Worm (Caenorhabditis elegans): ENCODE measurements around the gene F52E4.5.
A peak's percentile ranks its signal among the peaks of the same experiment; 100 is the strongest.

Gene F52E4.5

DNA sequence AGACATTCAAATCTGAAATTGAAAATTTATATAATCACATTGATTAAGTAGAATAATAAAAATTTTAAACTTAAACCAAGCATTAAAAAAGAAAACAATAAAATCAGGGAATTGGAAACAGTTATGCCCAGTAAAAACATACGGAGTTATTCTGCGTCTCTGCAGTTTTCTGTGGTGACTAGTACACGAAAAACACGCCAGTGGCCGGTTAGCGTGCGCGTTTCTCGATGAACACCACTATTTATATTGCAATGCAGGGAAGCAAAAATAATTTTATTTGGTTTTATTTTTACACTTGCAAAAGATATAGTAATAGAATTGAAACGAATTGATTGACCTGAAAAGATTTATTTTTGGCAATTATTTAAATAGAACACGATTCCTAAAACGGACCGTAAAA, 12.7 kb upstream of the F52E4.5 start, which contains the start of gene sec-3 (continued):
- TF ChIP-seq nhr-12 (tag; optimal IDR thresholded peaks at IDR 0.05) (no peak), hlh-4 (tag; optimal IDR thresholded peaks at IDR 0.05) (no peak), snu-23 (GFP tag; optimal IDR thresholded peaks at IDR 0.05) (peak; percentile 95)

- peak; percentile 83 for TF ChIP-seq blmp-1 (tag; optimal IDR thresholded peaks at IDR 0.05)
- no peak for TF ChIP-seq efl-1 (optimal IDR thresholded peaks at IDR 0.05)
- TF ChIP-seq efl-1 (GFP tag; optimal IDR thresholded peaks at IDR 0.05 in 1 of 2) = peak in 1 of 2 experiments; percentile 10
- no peak for TF ChIP-seq grh-1 (GFP tag; IDR thresholded peaks at IDR 0.05)
- no peak for TF ChIP-seq mef-2 (tag; optimal IDR thresholded peaks at IDR 0.05)
Observed at ce11 chrX:3094304-3094703, 7.2 kb upstream of the F52E4.5 start, which contains the start of gene wrt-2. Gene wrt-2, minus strand, starts transcription at chrX:3094349.

DNA sequence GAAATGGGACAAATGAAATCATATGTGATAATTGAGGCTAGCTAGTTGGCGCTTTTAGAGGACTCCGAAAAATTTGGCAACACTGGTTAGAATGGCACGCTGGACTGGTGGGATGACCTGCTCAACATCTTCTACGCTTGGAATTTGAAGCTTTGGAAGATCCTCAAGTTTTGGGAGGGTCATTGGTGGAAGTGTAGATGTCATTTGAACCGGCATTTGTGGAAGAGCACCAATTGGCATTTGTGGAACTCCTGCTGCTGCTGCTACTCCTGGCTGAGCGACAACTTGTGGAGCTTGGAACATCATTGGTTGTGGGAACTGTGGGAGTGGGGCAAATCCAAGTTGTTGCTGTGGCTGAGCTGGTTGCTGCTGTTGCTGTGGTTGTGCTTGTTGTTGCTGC, 5.3 kb upstream of the F52E4.5 start:
- TF ChIP-seq ztf-11 (tag; optimal IDR thresholded peaks at IDR 0.05) (no peak), elt-3 (tag; optimal IDR thresholded peaks at IDR 0.05) (no peak), nhr-90 (tag; optimal IDR thresholded peaks at IDR 0.05; ENCODE audit: poor library complexity) (peak; percentile 23), nhr-71 (tag; optimal IDR thresholded peaks at IDR 0.05) (peak; percentile 12)

- TF ChIP-seq nhr-85 (tag) (peak; percentile 6), dsc-1 (tag; optimal IDR thresholded peaks at IDR 0.05) (no peak)
Observed at ce11 chrX:3091119-3091746, 4.1 kb upstream of the F52E4.5 start.

DNA sequence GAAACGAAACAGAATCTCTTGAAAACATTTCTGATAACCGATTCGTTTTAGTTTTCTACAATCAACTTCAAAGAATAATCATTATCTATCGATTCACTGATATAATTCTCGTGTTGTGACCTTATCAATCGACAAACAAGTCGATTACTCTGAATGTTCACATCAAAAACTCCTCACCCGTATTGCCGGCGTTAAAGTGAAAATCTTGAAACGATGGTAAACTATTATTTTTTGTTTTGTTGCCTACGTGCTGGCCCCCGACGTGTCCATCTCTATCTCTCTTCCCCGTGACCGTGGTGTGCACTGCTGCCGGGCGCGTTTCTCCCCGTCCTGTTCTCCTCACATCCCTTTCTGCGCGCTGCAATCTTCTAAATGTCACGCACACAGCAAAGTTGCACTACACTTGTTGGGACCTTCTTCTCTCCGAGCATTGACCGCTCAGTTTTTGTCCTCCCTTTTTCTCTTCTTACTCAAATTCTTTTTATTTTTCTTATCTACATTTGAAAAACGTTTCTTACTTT, 2.8 kb upstream of the F52E4.5 start:
- TF ChIP-seq blmp-1 (tag; optimal IDR thresholded peaks at IDR 0.05) = peak; percentile 14
- TF ChIP-seq sup-37 (GFP tag; optimal IDR thresholded peaks at IDR 0.05) = no peak
- peak; percentile 66 for TF ChIP-seq snu-23 (GFP tag; optimal IDR thresholded peaks at IDR 0.05)
- peak; percentile 54 for TF ChIP-seq tbx-2 (tag; optimal IDR thresholded peaks at IDR 0.05)
- TF ChIP-seq mdl-1 (tag; optimal IDR thresholded peaks at IDR 0.05) = peak in 1 of 2 experiments; percentile 57
- peak in 1 of 2 experiments; percentile 52 for TF ChIP-seq lin-35 (GFP tag; optimal IDR thresholded peaks at IDR 0.05)
- TF ChIP-seq aha-1 (tag; optimal IDR thresholded peaks at IDR 0.05) = peak; percentile 68
- TF ChIP-seq nhr-47 (tag; optimal IDR thresholded peaks at IDR 0.05) = peak; percentile 48
- TF ChIP-seq ceh-8 (GFP tag; optimal IDR thresholded peaks at IDR 0.05) = no peak
- TF ChIP-seq egl-27 (tag; optimal IDR thresholded peaks at IDR 0.05) = no peak
- TF ChIP-seq zip-4 (GFP tag; optimal IDR thresholded peaks at IDR 0.05) = no peak
- TF ChIP-seq fos-1 (tag; optimal IDR thresholded peaks at IDR 0.05) = no peak
- TF ChIP-seq zag-1 (tag; optimal IDR thresholded peaks at IDR 0.05) = no peak
- no peak for TF ChIP-seq unc-30 (tag; optimal IDR thresholded peaks at IDR 0.05)
- TF ChIP-seq unc-86 (tag; optimal IDR thresholded peaks at IDR 0.05) = no peak
- TF ChIP-seq mef-2 (tag; optimal IDR thresholded peaks at IDR 0.05) = no peak
- no peak for TF ChIP-seq xbp-1 (tag; optimal IDR thresholded peaks at IDR 0.05)
- no peak for TF ChIP-seq nhr-76 (tag; optimal IDR thresholded peaks at IDR 0.05)
- TF ChIP-seq nhr-12 (tag; optimal IDR thresholded peaks at IDR 0.05) = no peak
- TF ChIP-seq C16A3.4 (tag; optimal IDR thresholded peaks at IDR 0.05) = no peak
- no peak for TF ChIP-seq F16B12.6 (tag; optimal IDR thresholded peaks at IDR 0.05)
- TF ChIP-seq mep-1 (tag; optimal IDR thresholded peaks at IDR 0.05) = peak; percentile 49
- no peak for TF ChIP-seq ets-5 (GFP tag; IDR thresholded peaks at IDR 0.05)
- peak; percentile 22 for TF ChIP-seq lir-3 (tag; optimal IDR thresholded peaks at IDR 0.05; ENCODE audit: poor library complexity)
- no peak for TF ChIP-seq C34B4.2 (tag; optimal IDR thresholded peaks at IDR 0.05)
- TF ChIP-seq ceh-63 (GFP tag; optimal IDR thresholded peaks at IDR 0.05) = peak; percentile 36
- TF ChIP-seq elt-3 (tag; optimal IDR thresholded peaks at IDR 0.05) = peak in 5 of 6 experiments; percentile 25 to 72 (median 42)
- peak in 1 of 2 experiments; percentile 34 for TF ChIP-seq lsy-2 (tag; optimal IDR thresholded peaks at IDR 0.05)
- TF ChIP-seq unc-130 (tag; optimal IDR thresholded peaks at IDR 0.05) = peak; percentile 38
- no peak for TF ChIP-seq unc-62 (GFP tag; optimal IDR thresholded peaks at IDR 0.05)
- TF ChIP-seq isw-1 (GFP tag; IDR thresholded peaks at IDR 0.05) = no peak
- TF ChIP-seq nhr-19 (GFP tag; conservative IDR thresholded peaks at IDR 0.05) = peak; percentile 51; the same call in 1 of the 2 replicates
- peak; percentile 90 for TF ChIP-seq lin-14 (GFP tag; optimal IDR thresholded peaks at IDR 0.05)
- peak; percentile 35 for TF ChIP-seq nhr-90 (tag; optimal IDR thresholded peaks at IDR 0.05; ENCODE audit: poor library complexity)
- no peak for TF ChIP-seq hlh-17 (GFP tag; optimal IDR thresholded peaks at IDR 0.05; ENCODE audit: borderline replicate concordance)

All from whole organism, L1 larva.